Worm (Caenorhabditis elegans): ENCODE data around the gene ZK154.4.
A peak's percentile ranks its signal among the peaks of the same experiment; 100 is the strongest.

ZK154.4 gene

DNA sequence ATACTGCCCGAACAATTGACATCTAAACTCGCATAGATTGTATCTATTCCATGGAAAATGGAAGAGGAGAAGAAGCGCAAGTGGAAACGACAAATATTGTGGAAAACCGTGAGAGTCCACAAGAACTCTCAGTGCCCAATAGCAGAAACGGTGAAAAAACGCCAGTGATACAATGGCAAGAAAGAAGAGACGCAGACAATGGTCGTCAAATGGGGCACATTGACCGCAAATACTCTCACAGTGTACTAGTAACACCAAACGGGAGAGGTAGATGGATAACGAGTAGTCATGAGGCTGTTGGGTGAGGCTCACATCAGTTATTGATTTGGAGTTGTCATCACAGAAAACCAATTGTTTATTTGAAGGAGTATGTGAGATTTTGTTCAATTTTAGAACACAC lies at the start of gene ZK154.4:
Gene ZK154.4 (minus strand): TSS at position 27 of the 400 bp plus-strand sequence.
- TF ChIP-seq lin-39 (tag; optimal IDR thresholded peaks at IDR 0.05) (peak; percentile 51), ceh-9 (tag; optimal IDR thresholded peaks at IDR 0.05) (no peak), lin-15B (tag; optimal IDR thresholded peaks at IDR 0.05) (peak; percentile 11), ceh-16 (tag; optimal IDR thresholded peaks at IDR 0.05) (no peak), elt-3 (tag; optimal IDR thresholded peaks at IDR 0.05) (no peak), elt-2 (tag; optimal IDR thresholded peaks at IDR 0.05) (peak; percentile 36), aly-2 (tag; optimal IDR thresholded peaks at IDR 0.05) (no peak), tbx-2 (tag; optimal IDR thresholded peaks at IDR 0.05) (no peak), R02D3.7 (tag; optimal IDR thresholded peaks at IDR 0.05) (no peak), pha-4 (tag; optimal IDR thresholded peaks at IDR 0.05) (peak; percentile 91), ceh-82 (tag; optimal IDR thresholded peaks at IDR 0.05) (no peak), nhr-11 (tag; optimal IDR thresholded peaks at IDR 0.05) (no peak), pqm-1 (tag; optimal IDR thresholded peaks at IDR 0.05) (no peak), ztf-11 (tag; optimal IDR thresholded peaks at IDR 0.05) (no peak), nhr-25 (tag; optimal IDR thresholded peaks at IDR 0.05) (no peak), lsy-12 (tag; optimal IDR thresholded peaks at IDR 0.05) (no peak), fos-1 (tag; optimal IDR thresholded peaks at IDR 0.05) (no peak), nhr-43 (tag; optimal IDR thresholded peaks at IDR 0.05; ENCODE audit: poor library complexity, severe bottlenecking) (peak; percentile 33), nhr-77 (tag; optimal IDR thresholded peaks at IDR 0.05) (no peak), jun-1 (tag; optimal IDR thresholded peaks at IDR 0.05) (no peak), skn-1 (tag; optimal IDR thresholded peaks at IDR 0.05) (no peak), nhr-237 (tag; optimal IDR thresholded peaks at IDR 0.05) (no peak), unc-39 (tag; optimal IDR thresholded peaks at IDR 0.05) (no peak), mml-1 (tag; optimal IDR thresholded peaks at IDR 0.05) (no peak), ztf-4 (tag; optimal IDR thresholded peaks at IDR 0.05) (no peak), daf-12 (tag; optimal IDR thresholded peaks at IDR 0.05) (no peak), nhr-12 (tag; optimal IDR thresholded peaks at IDR 0.05) (no peak), nfya-1 (tag; optimal IDR thresholded peaks at IDR 0.05; ENCODE audit: insufficient read depth) (peak; percentile 74), mdl-1 (tag; optimal IDR thresholded peaks at IDR 0.05) (no peak), ama-1 (optimal IDR thresholded peaks at IDR 0.05) (no peak), unc-62 (GFP tag; optimal IDR thresholded peaks at IDR 0.05) (no peak), eor-1 (tag; optimal IDR thresholded peaks at IDR 0.05) (no peak), fkh-2 (tag; optimal IDR thresholded peaks at IDR 0.05) (no peak), zag-1 (tag; optimal IDR thresholded peaks at IDR 0.05) (no peak), sea-2 (GFP tag; optimal IDR thresholded peaks at IDR 0.05) (no peak), nhr-76 (tag; optimal IDR thresholded peaks at IDR 0.05) (no peak), elt-1 (tag; optimal IDR thresholded peaks at IDR 0.05) (no peak), hmg-11 (tag; optimal IDR thresholded peaks at IDR 0.05) (peak; percentile 77), ceh-28 (tag; optimal IDR thresholded peaks at IDR 0.05) (peak; percentile 41), snpc-4 (tag; optimal IDR thresholded peaks at IDR 0.05) (no peak), nhr-67 (tag; optimal IDR thresholded peaks at IDR 0.05) (no peak), nhr-28 (tag; optimal IDR thresholded peaks at IDR 0.05) (no peak), egl-5 (tag; optimal IDR thresholded peaks at IDR 0.05) (peak; percentile 25), ZK546.5 (tag; optimal IDR thresholded peaks at IDR 0.05) (no peak), egl-27 (tag; optimal IDR thresholded peaks at IDR 0.05) (no peak), fkh-10 (GFP tag; optimal IDR thresholded peaks at IDR 0.05) (no peak), nhr-23 (tag; optimal IDR thresholded peaks at IDR 0.05) (no peak)

DNA sequence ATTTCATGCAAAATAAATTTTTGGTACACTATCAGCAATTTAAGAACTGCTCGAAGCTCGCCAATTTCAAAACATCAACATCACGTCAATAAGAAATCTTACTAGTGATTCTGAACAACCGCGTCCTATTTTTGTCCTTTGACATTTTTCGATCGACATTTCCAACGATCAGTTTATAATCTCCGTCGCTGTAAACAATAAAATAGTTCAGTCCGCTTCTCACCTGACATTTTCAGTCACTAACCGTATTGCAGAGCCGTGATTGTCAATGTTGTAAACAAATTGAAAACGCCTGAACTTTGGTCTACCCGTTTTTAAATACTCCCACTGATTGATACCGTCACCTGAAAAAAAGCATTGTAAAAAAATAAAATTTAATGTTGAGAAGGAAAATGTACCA lies 45.8 kb upstream of the ZK154.4 start:
- TF ChIP-seq pqm-1 (tag; optimal IDR thresholded peaks at IDR 0.05) = peak; percentile 8
- TF ChIP-seq nfya-1 (tag; optimal IDR thresholded peaks at IDR 0.05; ENCODE audit: insufficient read depth) = no peak
- no peak for TF ChIP-seq elt-2 (tag; optimal IDR thresholded peaks at IDR 0.05)
- TF ChIP-seq pha-4 (tag; optimal IDR thresholded peaks at IDR 0.05) = peak; percentile 62
- no peak for TF ChIP-seq skn-1 (tag; optimal IDR thresholded peaks at IDR 0.05)

Measured in whole organism, L3 larva.